Worm (Caenorhabditis elegans): ENCODE measurements around the gene hdl-1.

hdl-1 gene

DNA sequence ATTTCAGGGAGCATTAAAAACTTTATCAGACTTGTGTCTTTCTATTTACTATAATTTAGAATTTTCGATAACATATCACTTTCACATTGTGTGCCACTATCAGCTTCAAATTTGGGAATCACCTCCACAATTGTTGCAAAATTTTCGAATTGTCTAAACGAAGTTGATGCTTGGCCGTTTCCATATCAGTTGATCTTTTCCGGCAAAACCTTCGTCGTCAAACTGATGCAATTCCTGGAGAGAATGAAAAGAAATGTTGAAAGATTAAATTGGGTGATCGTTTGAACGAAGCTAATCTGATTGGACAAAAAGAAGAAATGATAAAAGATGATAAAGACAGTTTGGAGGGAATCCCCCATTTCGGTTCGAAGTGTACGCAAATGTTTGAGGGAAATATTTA, 6.0 kb upstream of the hdl-1 start (continued):
- TF ChIP-seq tlf-1 (GFP tag; optimal IDR thresholded peaks at IDR 0.05) (peak; percentile 64), somi-1 (GFP tag; optimal IDR thresholded peaks at IDR 0.05) (no peak), D2030.7 (GFP tag; IDR thresholded peaks at IDR 0.05) (0 out of 2 replicates have a peak, but pooled peaks have one; percentile 20), attf-3 (GFP tag; conservative IDR thresholded peaks at IDR 0.05) (no peak), efl-1 (GFP tag; optimal IDR thresholded peaks at IDR 0.05) (no peak), T26A5.8 (tag; optimal IDR thresholded peaks at IDR 0.05) (peak; percentile 23), dox-1 (GFP tag; IDR thresholded peaks at IDR 0.05) (peak; percentile 21; the same call in 1 of the 2 replicates), aptf-3 (GFP tag; IDR thresholded peaks at IDR 0.05) (no peak), ccch-3 (GFP tag; optimal IDR thresholded peaks at IDR 0.05) (no peak), mxl-1 (tag; optimal IDR thresholded peaks at IDR 0.05) (no peak), lsl-1 (GFP tag; optimal IDR thresholded peaks at IDR 0.05) (no peak), attf-6 (GFP tag; IDR thresholded peaks at IDR 0.05) (peak; percentile 51; the same call in 1 of the 2 replicates), F22D6.2 (tag; optimal IDR thresholded peaks at IDR 0.05) (no peak), sptf-2 (GFP tag; optimal IDR thresholded peaks at IDR 0.05) (no peak), sea-2 (GFP tag; IDR thresholded peaks at IDR 0.05) (no peak), lin-54 (GFP tag; optimal IDR thresholded peaks at IDR 0.05) (peak; percentile 64), ztf-25 (GFP tag; IDR thresholded peaks at IDR 0.05) (no peak), nhr-179 (tag; optimal IDR thresholded peaks at IDR 0.05) (no peak), madf-6 (GFP tag; IDR thresholded peaks at IDR 0.05) (peak; percentile 43; the same call in 1 of the 2 replicates), ztf-22 (GFP tag; optimal IDR thresholded peaks at IDR 0.05) (peak; percentile 71), hlh-12 (tag; optimal IDR thresholded peaks at IDR 0.05) (no peak), aptf-2 (GFP tag; conservative IDR thresholded peaks at IDR 0.05) (no peak), sdz-38 (tag; optimal IDR thresholded peaks at IDR 0.05) (no peak), F55B11.4 (tag; optimal IDR thresholded peaks at IDR 0.05; ENCODE audit: borderline replicate concordance, insufficient read depth) (no peak), bed-1 (GFP tag; IDR thresholded peaks at IDR 0.05) (no peak), egl-18 (GFP tag; IDR thresholded peaks at IDR 0.05) (no peak), ceh-27 (GFP tag; optimal IDR thresholded peaks at IDR 0.05) (no peak), lin-40 (tag; optimal IDR thresholded peaks at IDR 0.05) (peak; percentile 58), akir-1 (GFP tag; optimal IDR thresholded peaks at IDR 0.05) (no peak), fkh-3 (tag; optimal IDR thresholded peaks at IDR 0.05) (no peak), cebp-2 (GFP tag; IDR thresholded peaks at IDR 0.05) (no peak)

DNA sequence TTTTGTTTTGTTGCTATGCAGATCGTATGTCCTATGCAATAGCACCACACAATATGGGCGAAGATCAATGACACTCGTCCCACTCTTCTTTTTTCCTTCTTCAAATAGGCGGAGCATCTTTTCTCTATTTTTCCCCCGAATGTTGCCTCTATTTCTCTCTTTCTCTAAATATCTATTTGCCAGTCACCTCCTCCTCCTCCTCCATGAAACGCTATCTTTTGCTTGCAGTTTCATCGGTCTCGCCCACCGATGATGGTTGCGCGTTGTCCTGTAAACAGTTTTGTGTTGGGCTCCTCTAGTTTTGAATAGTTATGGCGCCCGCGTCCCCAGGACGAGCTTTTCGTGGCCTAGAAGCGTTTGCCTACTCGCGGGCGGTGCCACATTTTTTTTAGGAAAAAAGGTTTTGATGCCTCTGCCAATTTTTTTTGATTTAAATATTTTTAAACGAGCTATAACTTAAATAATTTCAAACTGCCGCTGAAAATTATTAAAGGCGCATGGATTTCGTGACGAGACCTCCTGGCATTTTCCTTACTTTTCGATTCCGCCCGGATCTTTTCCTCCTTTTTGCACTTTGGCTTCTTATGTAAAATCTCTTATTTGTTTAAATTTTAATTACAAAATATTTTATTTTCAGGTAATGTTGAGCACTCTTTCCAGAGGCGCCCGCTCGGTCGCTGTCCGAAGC, 3.1 kb upstream of the hdl-1 start, which contains the start of gene gdh-1:
TSS of gene gdh-1 (plus strand) at position 638 of the 688 bp plus-strand sequence.
- TF ChIP-seq ztf-28 (GFP tag; IDR thresholded peaks at IDR 0.05) (no peak), xnd-1 (tag; optimal IDR thresholded peaks at IDR 0.05) (peak; percentile 1), lin-54 (GFP tag; optimal IDR thresholded peaks at IDR 0.05) (peak; percentile 53), mel-28 (tag; optimal IDR thresholded peaks at IDR 0.05; ENCODE audit: borderline replicate concordance) (no peak), egl-18 (GFP tag; IDR thresholded peaks at IDR 0.05) (no peak), cebp-2 (GFP tag; IDR thresholded peaks at IDR 0.05) (no peak), ekl-4 (GFP tag; IDR thresholded peaks at IDR 0.05) (no peak), F55B11.4 (tag; optimal IDR thresholded peaks at IDR 0.05; ENCODE audit: borderline replicate concordance, insufficient read depth) (no peak), hrde-1 (tag; optimal IDR thresholded peaks at IDR 0.05; ENCODE audit: borderline replicate concordance) (no peak), madf-6 (GFP tag; IDR thresholded peaks at IDR 0.05) (peak; percentile 41), lsy-27 (tag; optimal IDR thresholded peaks at IDR 0.05; ENCODE audit: borderline replicate concordance, insufficient read depth) (no peak), nhr-120 (GFP tag; IDR thresholded peaks at IDR 0.05) (no peak), D2030.7 (GFP tag; IDR thresholded peaks at IDR 0.05) (no peak), lin-40 (tag; optimal IDR thresholded peaks at IDR 0.05) (no peak), B0261.1 (tag; optimal IDR thresholded peaks at IDR 0.05) (no peak), aptf-3 (GFP tag; IDR thresholded peaks at IDR 0.05) (no peak), K11D2.4 (GFP tag; IDR thresholded peaks at IDR 0.05) (no peak), tbp1 (GFP tag; optimal IDR thresholded peaks at IDR 0.05) (peak; percentile 23), lag-1 (GFP tag; IDR thresholded peaks at IDR 0.05) (no peak), egl-44 (GFP tag; IDR thresholded peaks at IDR 0.05) (no peak), lsl-1 (GFP tag; optimal IDR thresholded peaks at IDR 0.05) (peak; percentile 23), rcor-1 (GFP tag; IDR thresholded peaks at IDR 0.05) (no peak), F10E7.11 (tag; optimal IDR thresholded peaks at IDR 0.05) (no peak), nhr-179 (tag; optimal IDR thresholded peaks at IDR 0.05) (no peak), F33H1.4 (GFP tag; IDR thresholded peaks at IDR 0.05) (peak; percentile 28; the same call in 1 of the 2 replicates), K12H6.12 (tag; optimal IDR thresholded peaks at IDR 0.05) (peak; percentile 6)

Measured in whole organism, young adult.